Worm (Caenorhabditis elegans): ENCODE results near the gene fbxa-3.

The fbxa-3 gene

ce11 chrII:1820774-1821173 lies at the start of gene fbxa-3:
Gene fbxa-3, minus strand, starts transcription at chrII:1820874.
- no peak for TF ChIP-seq egl-27 (tag; optimal IDR thresholded peaks at IDR 0.05)
- TF ChIP-seq lin-35 (GFP tag; optimal IDR thresholded peaks at IDR 0.05): no peak
- TF ChIP-seq mep-1 (tag; optimal IDR thresholded peaks at IDR 0.05): no peak
- no peak for TF ChIP-seq F16B12.6 (tag; optimal IDR thresholded peaks at IDR 0.05)
- TF ChIP-seq C16A3.4 (tag; optimal IDR thresholded peaks at IDR 0.05): no peak
- no peak for TF ChIP-seq efl-3 (GFP tag; optimal IDR thresholded peaks at IDR 0.05)
- TF ChIP-seq ceh-63 (GFP tag; optimal IDR thresholded peaks at IDR 0.05): no peak
- no peak for TF ChIP-seq unc-86 (tag; optimal IDR thresholded peaks at IDR 0.05)
- TF ChIP-seq grh-1 (GFP tag; IDR thresholded peaks at IDR 0.05): no peak
- TF ChIP-seq C04F5.9 (tag; optimal IDR thresholded peaks at IDR 0.05): no peak
- no peak for TF ChIP-seq fkh-4 (tag; optimal IDR thresholded peaks at IDR 0.05; ENCODE audit: borderline replicate concordance)
- TF ChIP-seq dsc-1 (tag; optimal IDR thresholded peaks at IDR 0.05): no peak

- no peak for TF ChIP-seq alr-1 (tag; optimal IDR thresholded peaks at IDR 0.05; ENCODE audit: borderline replicate concordance)
- no peak for TF ChIP-seq lin-13 (GFP tag; optimal IDR thresholded peaks at IDR 0.05)
- TF ChIP-seq ama-1 (optimal IDR thresholded peaks at IDR 0.05): no peak
- no peak for TF ChIP-seq irx-1 (tag; optimal IDR thresholded peaks at IDR 0.05)
- no peak for TF ChIP-seq ceh-88 (GFP tag; IDR thresholded peaks at IDR 0.05)
- TF ChIP-seq unc-86 (tag; optimal IDR thresholded peaks at IDR 0.05): no peak
- no peak for TF ChIP-seq mep-1 (tag; optimal IDR thresholded peaks at IDR 0.05)
- no peak for TF ChIP-seq lin-14 (GFP tag; optimal IDR thresholded peaks at IDR 0.05)
- TF ChIP-seq egl-13 (tag; optimal IDR thresholded peaks at IDR 0.05): no peak
- no peak for TF ChIP-seq swsn-7 (tag; optimal IDR thresholded peaks at IDR 0.05)
- no peak for TF ChIP-seq sox-4 (tag; optimal IDR thresholded peaks at IDR 0.05)
- no peak for TF ChIP-seq tlp-1 (tag; optimal IDR thresholded peaks at IDR 0.05)
- no peak for TF ChIP-seq nhr-28 (tag; optimal IDR thresholded peaks at IDR 0.05)
- no peak for TF ChIP-seq vab-15 (tag; optimal IDR thresholded peaks at IDR 0.05)
- TF ChIP-seq aly-2 (tag; optimal IDR thresholded peaks at IDR 0.05): no peak
- no peak for TF ChIP-seq skn-1 (tag; optimal IDR thresholded peaks at IDR 0.05)
- TF ChIP-seq jun-1 (tag; optimal IDR thresholded peaks at IDR 0.05): no peak
- TF ChIP-seq ceh-63 (GFP tag; optimal IDR thresholded peaks at IDR 0.05): no peak
- TF ChIP-seq unc-30 (tag; optimal IDR thresholded peaks at IDR 0.05): no peak
- TF ChIP-seq fkh-10 (GFP tag; optimal IDR thresholded peaks at IDR 0.05): no peak
These were observed 48.4 kb upstream of the fbxa-3 start, which contains the start of gene math-14 for ce11 chrII:1869120-1869519. Gene math-14, plus strand, starts transcription at chrII:1869420.

ce11 chrII:1865683-1866431 lies 45.2 kb upstream of the fbxa-3 start, which contains the start of gene math-15:
Gene math-15, plus strand, starts transcription at chrII:1866381.
- no peak for TF ChIP-seq unc-30 (tag; optimal IDR thresholded peaks at IDR 0.05)
- no peak for TF ChIP-seq xbp-1 (tag; optimal IDR thresholded peaks at IDR 0.05)
- TF ChIP-seq lin-13 (GFP tag; optimal IDR thresholded peaks at IDR 0.05): no peak
- peak; percentile 59 for TF ChIP-seq elt-2 (tag; optimal IDR thresholded peaks at IDR 0.05)
- TF ChIP-seq pax-3 (tag; optimal IDR thresholded peaks at IDR 0.05): no peak
- no peak for TF ChIP-seq pqm-1 (tag; optimal IDR thresholded peaks at IDR 0.05)
- TF ChIP-seq efl-1 (optimal IDR thresholded peaks at IDR 0.05): no peak
- peak in 1 of 2 experiments; percentile 79 for TF ChIP-seq efl-1 (GFP tag; optimal IDR thresholded peaks at IDR 0.05 in 1 of 2)
- no peak for TF ChIP-seq lin-15B (tag; optimal IDR thresholded peaks at IDR 0.05)
- TF ChIP-seq nhr-77 (tag; optimal IDR thresholded peaks at IDR 0.05): no peak
- TF ChIP-seq F16B12.6 (tag; optimal IDR thresholded peaks at IDR 0.05): no peak
- TF ChIP-seq blmp-1 (tag; optimal IDR thresholded peaks at IDR 0.05): no peak
- TF ChIP-seq lin-35 (GFP tag; optimal IDR thresholded peaks at IDR 0.05): no peak
- no peak for TF ChIP-seq lir-3 (tag; optimal IDR thresholded peaks at IDR 0.05; ENCODE audit: poor library complexity)
- TF ChIP-seq zip-4 (GFP tag; optimal IDR thresholded peaks at IDR 0.05): no peak
- TF ChIP-seq lsy-2 (tag; optimal IDR thresholded peaks at IDR 0.05): no peak
- no peak for TF ChIP-seq grh-1 (GFP tag; IDR thresholded peaks at IDR 0.05)
- TF ChIP-seq pag-3 (tag; optimal IDR thresholded peaks at IDR 0.05; ENCODE audit: borderline replicate concordance, insufficient read depth): no peak
- no peak for TF ChIP-seq unc-62 (GFP tag; optimal IDR thresholded peaks at IDR 0.05)

Data from whole organism, L1 larva.